Worm (Caenorhabditis elegans): ENCODE results near the gene nhr-128.
"Not testable (repeated sequence)": the region's sequence is repeated elsewhere in the genome, so short reads cannot be mapped to it uniquely, and the experiment has no call there.

The nhr-128 gene

ce11 chrV:2235848-2236247, 14.0 kb downstream of the nhr-128 start, which contains the start of gene cyp-33C4:
cyp-33C4 (plus strand) TSS chrV:2236140.
- TF ChIP-seq ztf-29 (GFP tag; IDR thresholded peaks at IDR 0.05) (no peak), klf-2 (GFP tag; conservative IDR thresholded peaks at IDR 0.05) (no peak), med-1 (GFP tag; optimal IDR thresholded peaks at IDR 0.05; ENCODE audit: insufficient read depth) (no peak), tab-1 (GFP tag; IDR thresholded peaks at IDR 0.05) (no peak), cog-1 (tag; optimal IDR thresholded peaks at IDR 0.05) (no peak), ztf-23 (GFP tag; IDR thresholded peaks at IDR 0.05) (no peak), flt-1 (GFP tag; IDR thresholded peaks at IDR 0.05) (no peak), ref-1 (GFP tag; conservative IDR thresholded peaks at IDR 0.05) (no peak), T22C8.4 (GFP tag; IDR thresholded peaks at IDR 0.05) (no peak)

ce11 chrV:2238012-2238411, 16.1 kb downstream of the nhr-128 start:
- TF ChIP-seq flt-1 (GFP tag; IDR thresholded peaks at IDR 0.05) (no peak), ref-1 (GFP tag; conservative IDR thresholded peaks at IDR 0.05) (no peak), ztf-29 (GFP tag; IDR thresholded peaks at IDR 0.05) (no peak), med-1 (GFP tag; optimal IDR thresholded peaks at IDR 0.05; ENCODE audit: insufficient read depth) (no peak), tab-1 (GFP tag; IDR thresholded peaks at IDR 0.05) (no peak), cog-1 (tag; optimal IDR thresholded peaks at IDR 0.05) (no peak), T22C8.4 (GFP tag; IDR thresholded peaks at IDR 0.05) (no peak), ztf-23 (GFP tag; IDR thresholded peaks at IDR 0.05) (no peak), klf-2 (GFP tag; conservative IDR thresholded peaks at IDR 0.05) (no peak)

ce11 chrV:2242630-2243029, 20.8 kb downstream of the nhr-128 start, which contains the start of gene cyp-33C3:
cyp-33C3 (plus strand) TSS chrV:2242778.
- no peak for TF ChIP-seq flt-1 (GFP tag; IDR thresholded peaks at IDR 0.05)
- no peak for TF ChIP-seq med-1 (GFP tag; optimal IDR thresholded peaks at IDR 0.05; ENCODE audit: insufficient read depth)
- no peak for TF ChIP-seq ztf-29 (GFP tag; IDR thresholded peaks at IDR 0.05)
- no peak for TF ChIP-seq T22C8.4 (GFP tag; IDR thresholded peaks at IDR 0.05)
- no peak for TF ChIP-seq ref-1 (GFP tag; conservative IDR thresholded peaks at IDR 0.05)
- no peak for TF ChIP-seq tab-1 (GFP tag; IDR thresholded peaks at IDR 0.05)
- no peak for TF ChIP-seq ztf-23 (GFP tag; IDR thresholded peaks at IDR 0.05)
- TF ChIP-seq cog-1 (tag; optimal IDR thresholded peaks at IDR 0.05), result no peak
- no peak for TF ChIP-seq klf-2 (GFP tag; conservative IDR thresholded peaks at IDR 0.05)

ce11 chrV:2244751-2245150, 22.9 kb downstream of the nhr-128 start, which contains the start of gene cyp-33C5:
cyp-33C5 (plus strand) TSS chrV:2245004.
- TF ChIP-seq klf-2 (GFP tag; conservative IDR thresholded peaks at IDR 0.05) (no peak), T22C8.4 (GFP tag; IDR thresholded peaks at IDR 0.05) (no peak), ztf-29 (GFP tag; IDR thresholded peaks at IDR 0.05) (no peak), tab-1 (GFP tag; IDR thresholded peaks at IDR 0.05) (no peak), ref-1 (GFP tag; conservative IDR thresholded peaks at IDR 0.05) (no peak), flt-1 (GFP tag; IDR thresholded peaks at IDR 0.05) (no peak), ztf-23 (GFP tag; IDR thresholded peaks at IDR 0.05) (no peak), cog-1 (tag; optimal IDR thresholded peaks at IDR 0.05) (no peak), med-1 (GFP tag; optimal IDR thresholded peaks at IDR 0.05; ENCODE audit: insufficient read depth) (no peak)

ce11 chrV:2249310-2249709, 27.4 kb downstream of the nhr-128 start, which contains the start of gene cyp-33C6:
cyp-33C6 (minus strand) TSS chrV:2249410.
- no peak for TF ChIP-seq cog-1 (tag; optimal IDR thresholded peaks at IDR 0.05)
- TF ChIP-seq ref-1 (GFP tag; conservative IDR thresholded peaks at IDR 0.05), result no peak
- TF ChIP-seq med-1 (GFP tag; optimal IDR thresholded peaks at IDR 0.05; ENCODE audit: insufficient read depth), result no peak

ce11 chrV:2250126-2250590, 28.3 kb downstream of the nhr-128 start, which contains the start of gene cyp-33C7:
cyp-33C7 (plus strand) TSS chrV:2250540.
- no peak for TF ChIP-seq ref-1 (GFP tag; conservative IDR thresholded peaks at IDR 0.05)
- no peak for TF ChIP-seq tab-1 (GFP tag; IDR thresholded peaks at IDR 0.05)
- TF ChIP-seq ztf-23 (GFP tag; IDR thresholded peaks at IDR 0.05), result no peak
- no peak for TF ChIP-seq klf-2 (GFP tag; conservative IDR thresholded peaks at IDR 0.05)
- TF ChIP-seq flt-1 (GFP tag; IDR thresholded peaks at IDR 0.05), result no peak
- TF ChIP-seq cog-1 (tag; optimal IDR thresholded peaks at IDR 0.05), result no peak
- TF ChIP-seq T22C8.4 (GFP tag; IDR thresholded peaks at IDR 0.05), result no peak
- no peak for TF ChIP-seq ztf-29 (GFP tag; IDR thresholded peaks at IDR 0.05)
- no peak for TF ChIP-seq med-1 (GFP tag; optimal IDR thresholded peaks at IDR 0.05; ENCODE audit: insufficient read depth)

- TF ChIP-seq med-1 (GFP tag; optimal IDR thresholded peaks at IDR 0.05; ENCODE audit: insufficient read depth), result no peak
- no peak for TF ChIP-seq T22C8.4 (GFP tag; IDR thresholded peaks at IDR 0.05)
Observed at ce11 chrV:2251774-2252173, 29.9 kb downstream of the nhr-128 start.

ce11 chrV:2254553-2255124, 32.8 kb downstream of the nhr-128 start, which contains the start of gene str-253:
str-253 (minus strand) TSS chrV:2254603.
- TF ChIP-seq T22C8.4 (GFP tag; IDR thresholded peaks at IDR 0.05) (no peak), tab-1 (GFP tag; IDR thresholded peaks at IDR 0.05) (no peak), flt-1 (GFP tag; IDR thresholded peaks at IDR 0.05) (no peak), klf-2 (GFP tag; conservative IDR thresholded peaks at IDR 0.05) (no peak), ztf-23 (GFP tag; IDR thresholded peaks at IDR 0.05) (no peak), ref-1 (GFP tag; conservative IDR thresholded peaks at IDR 0.05) (no peak), cog-1 (tag; optimal IDR thresholded peaks at IDR 0.05) (no peak), med-1 (GFP tag; optimal IDR thresholded peaks at IDR 0.05; ENCODE audit: insufficient read depth) (no peak), ztf-29 (GFP tag; IDR thresholded peaks at IDR 0.05) (no peak)

- not testable (repeated sequence) for TF ChIP-seq ztf-29 (GFP tag; IDR thresholded peaks at IDR 0.05); ref-1 (GFP tag; conservative IDR thresholded peaks at IDR 0.05); flt-1 (GFP tag; IDR thresholded peaks at IDR 0.05)
Observed at ce11 chrV:2255191-2255590, 33.3 kb downstream of the nhr-128 start, which contains the start of gene F41B5.1. F41B5.1 (plus strand) TSS chrV:2255533.

ce11 chrV:2259750-2260149, 37.9 kb downstream of the nhr-128 start, which contains the start of gene nhr-182:
nhr-182 (minus strand) TSS chrV:2259927.
- no peak for TF ChIP-seq klf-2 (GFP tag; conservative IDR thresholded peaks at IDR 0.05)
- no peak for TF ChIP-seq T22C8.4 (GFP tag; IDR thresholded peaks at IDR 0.05)
- no peak for TF ChIP-seq flt-1 (GFP tag; IDR thresholded peaks at IDR 0.05)
- no peak for TF ChIP-seq tab-1 (GFP tag; IDR thresholded peaks at IDR 0.05)
- TF ChIP-seq ztf-23 (GFP tag; IDR thresholded peaks at IDR 0.05), result no peak
- TF ChIP-seq ztf-29 (GFP tag; IDR thresholded peaks at IDR 0.05), result no peak
- TF ChIP-seq cog-1 (tag; optimal IDR thresholded peaks at IDR 0.05), result no peak
- no peak for TF ChIP-seq med-1 (GFP tag; optimal IDR thresholded peaks at IDR 0.05; ENCODE audit: insufficient read depth)
- TF ChIP-seq ref-1 (GFP tag; conservative IDR thresholded peaks at IDR 0.05), result no peak

Data from whole organism, midembryonic.